Worm (Caenorhabditis elegans) whole organism, L4/young adult: ENCODE measurements around the gene metl-9.

ENCODE experiments used
- W03F9.2 ChIP-seq: fragments of 150-350 bp; optimal IDR thresholded peaks from 2 replicates; lab custom pipeline; 2014; ENCODE audit warnings: missing biosample characterization, missing genetic modification characterization
- dao-5 ChIP-seq: sonication (generic microtip); optimal IDR thresholded peaks from 2 replicates; lab custom pipeline; 2016; ENCODE audit warnings: missing genotype, missing genetic modification characterization, moderate library complexity, missing compliant biosample characterization
- him-1 ChIP-seq: sonication (generic microtip); optimal IDR thresholded peaks from 2 replicates; lab custom pipeline; 2016; ENCODE audit warnings: missing genotype, missing genetic modification reagents, missing genetic modification characterization, missing compliant biosample characterization

metl-9 gene

DNA sequence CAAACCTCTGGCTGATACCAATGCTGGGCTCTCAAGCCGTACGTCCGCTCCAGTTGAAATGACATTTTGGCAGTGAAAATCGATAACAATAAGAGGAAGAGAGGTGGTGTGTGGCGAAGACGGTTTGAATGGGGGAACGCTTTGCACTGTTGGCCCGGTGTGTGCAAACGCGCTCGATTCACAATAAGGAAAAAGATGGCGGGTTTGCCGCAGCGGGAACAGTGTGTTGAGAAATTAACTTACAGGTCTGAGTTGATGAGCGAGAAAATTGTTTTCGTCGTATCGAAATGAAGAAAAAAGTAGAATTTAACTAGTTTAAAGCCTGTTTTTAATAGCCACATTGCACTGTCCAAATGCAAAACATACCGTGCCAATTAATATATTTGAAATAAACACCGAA, at the start of gene metl-9:
metl-9 (minus strand) TSS at position 101 of the 400 bp plus-strand sequence.
- no peak for TF ChIP-seq him-1 (tag; lab: Kevin White, UChicago)
- TF ChIP-seq dao-5 = no peak
- no peak for TF ChIP-seq W03F9.2 (tag; lab: Kevin White, UChicago)

DNA sequence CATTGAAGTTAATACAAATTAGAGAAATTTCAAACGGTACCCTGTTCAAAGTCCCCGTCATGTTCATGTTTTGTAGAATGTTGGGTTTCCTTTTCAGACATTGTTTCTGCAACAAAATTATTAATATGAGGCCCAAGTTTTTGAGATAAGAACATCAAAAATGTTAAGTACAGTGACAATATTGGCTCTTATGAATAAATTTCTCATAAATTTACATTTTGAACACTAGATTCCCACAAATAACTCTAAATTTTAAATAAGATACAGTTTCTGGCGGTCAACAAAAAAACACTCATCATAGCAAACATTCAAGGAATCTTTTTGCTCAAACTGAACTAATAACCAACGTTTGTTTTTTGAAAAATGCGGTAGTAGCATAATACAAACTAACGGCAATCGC, 47.3 kb upstream of the metl-9 start, which contains the start of gene H28G03.3:
H28G03.3 (minus strand) TSS at position 101 of the 400 bp plus-strand sequence.
- TF ChIP-seq dao-5 (no peak), him-1 (tag; lab: Kevin White, UChicago) (no peak), W03F9.2 (tag; lab: Kevin White, UChicago) (no peak)

DNA sequence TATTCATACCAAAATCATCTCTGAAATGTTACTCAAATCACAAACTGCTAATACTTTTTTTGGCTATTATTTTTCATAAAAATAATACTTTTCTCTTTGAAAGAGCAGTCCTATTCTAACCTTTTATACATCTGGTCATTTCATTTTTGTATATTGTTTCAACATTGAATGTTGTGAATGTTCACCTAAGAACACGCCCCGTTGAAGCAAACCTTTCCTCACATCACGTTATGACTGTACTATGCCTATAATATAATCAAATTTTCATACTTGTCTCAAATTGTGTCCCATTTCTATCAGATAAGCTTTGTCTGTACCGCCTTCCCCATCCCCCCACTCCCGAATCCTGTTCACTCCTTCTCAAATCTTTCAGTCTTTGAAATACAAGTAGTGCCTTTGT, 39.4 kb upstream of the metl-9 start:
- TF ChIP-seq dao-5 (no peak), him-1 (tag; lab: Kevin White, UChicago) (no peak), W03F9.2 (tag; lab: Kevin White, UChicago) (no peak)

DNA sequence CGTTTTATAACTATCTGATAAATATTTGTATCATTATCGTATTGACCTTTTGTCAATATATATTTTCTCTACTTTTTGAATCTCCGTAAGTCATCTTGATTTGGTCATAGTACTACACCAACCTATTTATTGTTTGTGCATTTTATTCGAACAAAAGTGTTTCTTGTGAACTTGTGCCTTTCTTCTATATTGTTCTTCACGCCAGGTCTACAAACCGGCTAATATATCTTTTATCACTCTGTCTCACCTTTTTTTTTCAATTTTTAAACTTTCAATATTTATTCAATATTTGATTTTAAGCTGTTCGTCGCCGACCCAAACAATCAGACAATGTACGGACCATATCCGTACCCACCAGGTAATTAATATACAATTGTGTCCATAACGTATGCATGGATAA, 37.1 kb upstream of the metl-9 start, which contains the start of gene hrpa-2:
hrpa-2 (plus strand) TSS at position 301 of the 400 bp plus-strand sequence.
- no peak for TF ChIP-seq dao-5
- no peak for TF ChIP-seq W03F9.2 (tag; lab: Kevin White, UChicago)
- no peak for TF ChIP-seq him-1 (tag; lab: Kevin White, UChicago)

DNA sequence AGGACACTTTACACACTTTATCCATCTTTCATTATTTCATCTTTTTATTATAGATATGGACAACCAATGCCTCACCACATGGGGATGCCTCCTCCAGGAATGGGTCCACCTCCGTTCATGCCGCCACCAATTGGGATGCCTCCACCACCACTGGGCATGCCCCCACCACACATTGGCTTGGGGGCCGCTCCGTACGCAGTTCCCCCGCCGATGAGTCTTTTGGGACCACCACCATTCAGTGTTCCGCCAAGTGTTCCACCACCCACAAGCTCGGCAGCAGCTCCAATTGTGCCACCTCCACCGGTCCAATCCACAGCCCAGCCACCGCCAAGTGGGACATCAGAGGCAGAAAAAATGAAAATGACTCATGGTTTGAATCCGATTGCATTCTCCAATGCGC, 35.8 kb upstream of the metl-9 start:
- TF ChIP-seq W03F9.2 (tag; lab: Kevin White, UChicago) (no peak), dao-5 (no peak), him-1 (tag; lab: Kevin White, UChicago) (no peak)

DNA sequence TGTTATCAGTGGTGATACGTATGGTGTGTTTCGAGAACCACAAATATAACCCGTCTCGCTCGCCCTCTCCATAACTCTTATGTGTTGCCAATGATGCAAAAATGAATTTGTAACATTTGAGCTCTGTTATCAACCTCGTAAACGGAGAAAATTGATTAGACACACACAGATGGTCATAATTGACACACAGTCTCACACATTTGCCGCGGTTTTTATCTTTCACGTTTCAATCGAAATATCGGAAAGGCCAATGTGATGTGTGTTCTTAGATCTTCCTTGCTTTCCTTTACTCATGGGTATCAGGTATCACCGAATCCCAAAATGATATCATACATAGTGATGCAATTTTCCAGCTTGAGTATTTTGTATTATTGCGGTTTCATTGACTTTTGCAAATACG, 34.6 kb upstream of the metl-9 start:
- TF ChIP-seq dao-5 (no peak), W03F9.2 (tag; lab: Kevin White, UChicago) (no peak)

DNA sequence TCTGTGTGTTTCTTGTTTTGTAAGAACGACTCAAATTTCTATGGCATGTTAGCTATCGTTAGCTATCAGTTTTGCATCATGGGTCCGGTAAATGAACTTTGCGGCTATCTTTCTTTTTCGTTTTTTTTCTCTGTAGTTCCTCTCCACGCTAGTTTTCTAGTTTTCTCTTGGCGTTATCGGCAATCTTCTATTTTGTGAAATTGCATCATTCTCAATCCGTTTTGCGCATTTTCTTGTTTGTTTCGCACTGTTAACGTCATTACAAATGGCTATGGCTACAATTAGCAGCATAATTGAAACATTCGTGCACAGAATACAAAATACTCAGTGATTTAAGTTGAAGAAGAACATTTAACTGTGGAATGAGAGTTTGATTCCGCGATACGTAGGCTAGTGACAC, 34.1 kb upstream of the metl-9 start:
- TF ChIP-seq him-1 (tag; lab: Kevin White, UChicago) = no peak
- no peak for TF ChIP-seq W03F9.2 (tag; lab: Kevin White, UChicago)
- TF ChIP-seq dao-5 = no peak

DNA sequence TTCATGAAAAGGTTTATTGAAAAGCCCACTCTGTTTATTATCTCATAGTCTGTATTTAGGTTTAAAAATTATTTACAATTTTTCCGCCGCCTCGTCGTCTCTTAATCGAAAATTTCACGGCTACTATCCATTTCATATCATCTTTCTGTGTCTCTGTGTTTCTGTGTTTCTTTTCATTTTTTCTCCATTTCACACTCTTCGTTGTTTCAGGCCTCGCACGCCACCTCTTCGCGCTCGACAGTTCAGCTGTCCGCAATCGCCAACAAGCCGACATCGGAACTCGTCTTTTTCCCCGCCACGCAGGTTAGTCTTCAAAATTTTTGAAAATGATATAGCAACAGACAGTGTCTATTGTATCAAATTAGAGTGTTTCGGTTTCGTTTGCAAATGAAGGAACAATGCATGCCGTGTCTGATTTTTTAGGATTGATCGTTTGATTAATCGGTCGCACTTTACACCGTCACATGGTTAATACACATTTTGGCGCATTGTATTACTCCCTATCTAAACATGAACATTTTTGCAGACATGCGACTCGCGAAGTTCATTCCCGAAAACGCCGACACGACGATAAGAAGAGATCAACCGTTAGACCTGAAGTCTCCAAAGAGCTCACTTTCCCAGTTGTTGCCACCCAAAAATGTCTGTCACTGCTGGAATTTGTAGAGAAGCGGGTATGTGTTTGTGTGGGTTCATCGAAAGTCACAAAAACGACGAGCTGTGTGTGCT, 32.1 kb upstream of the metl-9 start:
- TF ChIP-seq W03F9.2 (tag; lab: Kevin White, UChicago) (no peak), him-1 (tag; lab: Kevin White, UChicago) (no peak), dao-5 (no peak)

DNA sequence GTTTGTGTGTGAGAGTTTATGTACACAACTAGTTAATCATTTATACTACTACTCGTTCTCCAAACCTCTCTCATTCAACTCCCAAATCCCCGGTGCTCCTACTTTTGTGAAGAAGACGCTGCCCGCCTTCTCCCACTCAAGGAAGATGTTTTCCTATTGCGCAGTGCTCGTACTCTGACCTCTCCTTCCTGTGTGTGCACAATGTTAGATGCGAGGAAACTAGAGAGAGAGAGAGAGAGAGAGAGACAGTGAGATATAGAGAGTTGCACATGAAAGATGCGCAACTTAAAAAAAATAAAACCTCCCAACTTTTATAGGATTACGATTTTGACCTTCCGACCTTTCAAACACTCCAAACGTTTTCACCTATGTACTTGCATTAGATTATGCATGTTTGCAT, 31.6 kb upstream of the metl-9 start:
- TF ChIP-seq dao-5 (no peak), him-1 (tag; lab: Kevin White, UChicago) (peak; percentile 32)

DNA sequence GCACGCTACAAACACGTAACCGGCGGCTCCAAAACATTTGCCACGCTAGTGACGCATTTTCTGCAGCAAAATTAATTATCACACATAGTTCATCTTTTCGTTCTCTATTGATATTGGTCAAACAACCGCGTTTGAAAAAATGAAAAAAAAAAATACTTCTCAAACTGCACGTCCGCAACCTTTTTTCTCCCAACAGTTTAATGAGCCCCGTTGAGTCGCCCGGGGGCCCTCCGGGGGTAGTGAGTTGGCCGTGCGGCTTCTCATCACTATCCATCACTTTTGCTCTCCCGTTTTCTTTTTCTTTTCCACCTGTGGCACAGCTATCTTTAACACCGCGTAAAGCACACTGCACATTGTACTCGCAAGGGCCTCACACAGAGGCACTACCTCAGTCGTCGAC, 30.5 kb upstream of the metl-9 start:
- no peak for TF ChIP-seq W03F9.2 (tag; lab: Kevin White, UChicago)
- no peak for TF ChIP-seq him-1 (tag; lab: Kevin White, UChicago)
- no peak for TF ChIP-seq dao-5

DNA sequence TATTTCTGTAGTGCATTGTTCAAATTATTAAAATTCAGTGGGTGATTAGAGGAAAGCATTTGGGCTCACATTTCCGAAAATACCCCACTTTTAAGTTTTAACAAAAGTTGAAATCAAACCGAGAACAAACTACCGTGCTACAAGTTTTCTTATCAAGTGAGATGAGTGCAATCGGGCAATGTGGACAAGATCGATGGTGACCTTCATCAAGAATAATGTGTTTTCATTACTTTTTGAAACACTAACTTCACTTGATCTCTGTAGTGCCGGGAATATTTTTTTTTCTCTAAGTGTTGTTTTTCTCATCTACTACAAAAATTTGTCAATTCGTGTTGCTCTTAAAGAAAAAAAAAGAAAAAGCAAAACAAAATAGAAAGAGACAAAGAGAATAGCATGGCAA, 29.9 kb upstream of the metl-9 start:
- no peak for TF ChIP-seq him-1 (tag; lab: Kevin White, UChicago)
- TF ChIP-seq dao-5 = no peak
- TF ChIP-seq W03F9.2 (tag; lab: Kevin White, UChicago) = no peak

DNA sequence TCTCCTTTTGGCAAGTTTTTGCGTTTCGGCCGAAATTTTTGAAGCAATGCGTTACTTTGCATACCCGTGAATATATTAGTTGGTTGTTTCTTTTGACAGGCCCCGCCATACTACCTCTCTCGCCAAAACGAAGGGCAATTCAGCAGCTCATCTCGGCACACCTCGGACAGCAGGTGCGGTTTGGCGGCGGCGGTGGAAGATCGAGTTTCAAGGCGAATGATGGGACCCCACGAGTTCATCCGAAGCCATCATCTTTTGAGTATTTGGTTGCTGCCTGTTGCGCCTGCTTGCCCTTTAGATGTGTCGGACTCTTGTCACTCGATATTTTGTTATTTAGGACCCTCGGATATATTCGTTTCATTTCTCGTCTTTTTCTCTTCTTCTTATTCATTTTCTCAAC, 29.4 kb upstream of the metl-9 start:
- TF ChIP-seq W03F9.2 (tag; lab: Kevin White, UChicago) = no peak
- no peak for TF ChIP-seq him-1 (tag; lab: Kevin White, UChicago)
- no peak for TF ChIP-seq dao-5

DNA sequence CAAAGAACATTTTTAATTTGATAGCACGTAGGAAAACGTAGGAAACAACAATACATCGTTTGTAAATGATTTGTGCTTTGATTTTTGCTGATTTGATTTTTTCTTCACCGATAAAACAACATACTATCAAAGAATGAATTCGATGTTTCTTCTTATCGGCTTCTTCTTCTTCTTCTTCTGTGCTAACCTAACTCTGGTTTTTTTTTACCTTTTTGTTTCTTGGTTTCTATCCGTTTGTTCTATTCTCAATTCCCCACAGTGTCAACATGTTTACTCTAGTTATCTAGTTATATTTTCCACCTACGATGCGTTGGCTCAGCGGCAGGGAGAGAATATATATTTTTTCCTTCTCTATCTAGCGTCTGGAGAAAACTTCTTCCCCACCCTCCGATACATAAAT, 28.9 kb upstream of the metl-9 start:
- no peak for TF ChIP-seq dao-5
- TF ChIP-seq W03F9.2 (tag; lab: Kevin White, UChicago) = no peak
- TF ChIP-seq him-1 (tag; lab: Kevin White, UChicago) = no peak

DNA sequence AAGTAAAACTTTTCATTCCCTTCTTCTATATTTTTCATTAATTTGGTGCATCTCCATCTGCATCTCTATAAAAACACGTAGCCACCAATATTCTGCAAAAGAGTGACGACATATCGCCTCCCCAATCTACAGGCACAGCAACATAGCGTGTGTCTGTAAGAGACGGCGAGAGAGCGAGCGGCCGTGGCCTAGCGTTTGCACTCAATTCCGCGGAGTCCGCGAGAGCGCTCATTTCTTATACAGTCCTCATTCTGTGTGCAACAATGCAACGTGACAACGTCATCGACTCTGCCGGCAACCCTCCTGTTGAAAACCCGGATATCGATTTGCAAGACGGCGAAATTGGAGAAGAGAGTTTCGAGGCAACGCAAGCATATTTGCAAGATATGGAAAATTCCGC, 26.6 kb upstream of the metl-9 start, which contains the start of gene H28G03.2:
H28G03.2 (plus strand) TSS at position 200 of the 400 bp plus-strand sequence.
- TF ChIP-seq W03F9.2 (tag; lab: Kevin White, UChicago) (no peak), dao-5 (no peak), him-1 (tag; lab: Kevin White, UChicago) (no peak)

DNA sequence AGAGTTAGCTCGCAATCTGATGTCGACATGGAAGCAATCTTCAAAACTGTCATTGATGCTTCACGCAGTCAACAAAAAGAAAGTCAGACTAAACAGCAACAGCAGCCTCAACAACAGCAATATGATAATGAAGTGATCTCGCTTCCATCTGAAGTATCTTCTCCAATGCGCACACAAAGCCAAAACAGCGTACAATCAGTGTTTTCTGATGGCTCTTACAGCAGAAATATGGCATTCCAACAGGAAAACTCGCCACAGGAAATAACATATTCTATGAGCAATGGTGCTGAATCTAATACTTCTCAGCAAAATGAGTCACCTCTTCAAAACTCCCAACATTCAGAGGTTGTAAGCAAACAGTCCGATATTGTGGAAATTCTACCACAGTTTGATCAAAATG, 24.0 kb upstream of the metl-9 start:
- TF ChIP-seq him-1 (tag; lab: Kevin White, UChicago) (no peak), dao-5 (no peak), W03F9.2 (tag; lab: Kevin White, UChicago) (no peak)
